Worm (Caenorhabditis elegans) whole organism, L4 larva: ENCODE measurements around the gene metr-1.
"Not testable (repeated sequence)": the region's sequence is repeated elsewhere in the genome, so short reads cannot be mapped to it uniquely, and the experiment has no call there.

Experiments
- hlh-30 ChIP-seq: sonication (generic microtip); optimal IDR thresholded peaks from 2 replicates; lab custom pipeline; 2017; ENCODE audit warnings: antibody characterized with exemption, mild to moderate bottlenecking, missing genetic modification characterization, missing compliant biosample characterization; ENCODE audit not compliant: insufficient read depth
- unc-130 ChIP-seq: sonication (generic microtip); optimal IDR thresholded peaks from 2 replicates; lab custom pipeline; 2016; ENCODE audit warnings: missing genetic modification reagents, missing genetic modification characterization, missing compliant biosample characterization
- ztf-11 ChIP-seq: fragments of 150-350 bp; optimal IDR thresholded peaks from 2 replicates; lab custom pipeline; 2014; ENCODE audit warnings: missing biosample characterization, missing genetic modification characterization

- TF ChIP-seq hlh-30 (tag; lab: Kevin White, UChicago); ztf-11 (tag; lab: Kevin White, UChicago); unc-130 (GFP tag; lab: Kevin White, UChicago): not testable (repeated sequence)
These were observed 6.4 kb downstream of the metr-1 start for ce11 chrII:10932725-10933124.
